Worm (Caenorhabditis elegans) whole organism, late embryonic: ENCODE data around the gene pha-4.

Experiments
- Y22D7AL.16 ChIP-seq: sonication (generic microtip); optimal IDR thresholded peaks from 2 replicates; lab custom pipeline; 2016; ENCODE audit warnings: missing genetic modification characterization, missing compliant biosample characterization
- ceh-22 ChIP-seq: sonication (generic microtip); optimal IDR thresholded peaks from 2 replicates; lab custom pipeline; 2017; ENCODE audit warnings: missing biosample characterization, missing genetic modification characterization
- ceh-9 ChIP-seq: sonication (generic microtip); optimal IDR thresholded peaks from 2 replicates; lab custom pipeline; 2016; ENCODE audit warnings: mild to moderate bottlenecking, missing genetic modification characterization, inconsistent platforms, missing compliant biosample characterization
- hlh-13 ChIP-seq: fragments of 200-800 bp; sonication (Bioruptor generic); optimal IDR thresholded peaks from 2 replicates; lab custom pipeline; 2018; ENCODE audit warnings: mild to moderate bottlenecking, missing genetic modification characterization, missing compliant biosample characterization
- nhr-11 ChIP-seq: fragments of 150-350 bp; optimal IDR thresholded peaks from 2 replicates; lab custom pipeline; 2014; ENCODE audit warnings: missing biosample characterization, missing genetic modification characterization
- pag-3 ChIP-seq: sonication (generic microtip); optimal IDR thresholded peaks from 2 replicates; lab custom pipeline; 2016; ENCODE audit warnings: missing compliant biosample characterization, missing genetic modification characterization, borderline replicate concordance
- pha-4 ChIP-seq: fragments of 150-350 bp; optimal IDR thresholded peaks from 2 replicates; lab custom pipeline; 2018; ENCODE audit warnings: missing biosample characterization, missing genetic modification reagents, missing genetic modification characterization
- pqm-1 ChIP-seq: sonication (generic microtip); optimal IDR thresholded peaks from 2 replicates; lab custom pipeline; 2016; ENCODE audit warnings: missing genetic modification characterization, missing compliant biosample characterization
- syd-9 ChIP-seq: sonication (generic microtip); optimal IDR thresholded peaks from 2 replicates; lab custom pipeline; 2016; ENCODE audit warnings: mild to moderate bottlenecking, missing genetic modification characterization, moderate library complexity, missing compliant biosample characterization
- ttx-3 ChIP-seq: sonication (generic microtip); optimal IDR thresholded peaks from 2 replicates; lab custom pipeline; 2016; ENCODE audit warnings: missing genetic modification reagents, missing genetic modification characterization, missing compliant biosample characterization

- no peak for TF ChIP-seq ceh-22 (tag; lab: Kevin White, UChicago)
- no peak for TF ChIP-seq nhr-11 (tag; lab: Kevin White, UChicago)
- TF ChIP-seq pqm-1 (tag; lab: Kevin White, UChicago): no peak
- no peak for TF ChIP-seq syd-9
- TF ChIP-seq ceh-9 (tag; lab: Kevin White, UChicago): no peak
- no peak for TF ChIP-seq pag-3
- TF ChIP-seq Y22D7AL.16 (tag; lab: Kevin White, UChicago): no peak
- TF ChIP-seq hlh-13 (GFP tag; lab: Kevin White, UChicago): no peak
- no peak for TF ChIP-seq pha-4 (tag; lab: Kevin White, UChicago)
- no peak for TF ChIP-seq ttx-3 (tag; lab: Kevin White, UChicago)
Measured at ce11 chrV:20714503-20714902, 38.3 kb upstream of the pha-4 start.
